Fruit fly (Drosophila melanogaster): Measurements from ENCODE around the gene phol.

The phol gene

DNA sequence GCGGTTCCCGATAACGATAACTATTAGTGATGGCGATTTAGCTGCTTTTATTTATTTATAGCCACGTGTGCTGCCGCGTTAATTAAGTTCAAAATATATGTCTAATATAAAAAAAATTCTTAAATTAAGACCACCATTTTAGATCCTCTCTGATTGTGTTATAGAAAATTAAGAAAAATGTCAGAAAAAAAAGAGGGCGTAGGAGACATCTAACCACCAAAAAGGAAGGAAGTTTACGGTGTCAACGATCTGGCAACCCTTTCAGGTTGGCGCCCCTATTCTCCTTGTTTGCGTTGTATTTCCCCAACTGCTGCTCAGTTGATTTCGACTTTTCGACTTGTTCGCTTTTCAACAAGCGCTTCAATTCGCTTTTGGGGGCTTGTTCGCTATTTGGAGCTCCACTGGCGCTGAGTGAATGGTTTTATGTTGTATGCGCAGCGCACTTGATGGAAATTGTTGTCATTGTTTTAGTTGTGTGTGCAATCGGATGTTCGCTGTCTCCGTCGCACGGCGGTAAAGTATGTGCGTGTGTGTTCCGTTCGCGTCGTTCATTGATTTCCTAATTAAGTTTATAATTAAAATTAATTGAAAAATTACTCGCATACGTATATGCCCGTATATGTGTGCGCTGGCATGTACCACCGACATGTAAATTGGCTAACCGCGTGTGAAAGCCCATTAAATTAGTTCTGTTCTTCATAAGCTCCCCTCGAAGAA, 4.9 kb upstream of the phol start, which contains the start of the genes CG3434 and CG44838:
Gene CG3434 (minus strand): TSS at position 25 of the 717 bp plus-strand sequence.
Gene CG44838 (plus strand): TSS at position 276 of the 717 bp plus-strand sequence.
- TF ChIP-seq CTCF (optimal IDR thresholded peaks at IDR 0.05) (peak in 1 of 2 experiments; percentile 20), CG8478 (optimal IDR thresholded peaks at IDR 0.05) (no peak)

DNA sequence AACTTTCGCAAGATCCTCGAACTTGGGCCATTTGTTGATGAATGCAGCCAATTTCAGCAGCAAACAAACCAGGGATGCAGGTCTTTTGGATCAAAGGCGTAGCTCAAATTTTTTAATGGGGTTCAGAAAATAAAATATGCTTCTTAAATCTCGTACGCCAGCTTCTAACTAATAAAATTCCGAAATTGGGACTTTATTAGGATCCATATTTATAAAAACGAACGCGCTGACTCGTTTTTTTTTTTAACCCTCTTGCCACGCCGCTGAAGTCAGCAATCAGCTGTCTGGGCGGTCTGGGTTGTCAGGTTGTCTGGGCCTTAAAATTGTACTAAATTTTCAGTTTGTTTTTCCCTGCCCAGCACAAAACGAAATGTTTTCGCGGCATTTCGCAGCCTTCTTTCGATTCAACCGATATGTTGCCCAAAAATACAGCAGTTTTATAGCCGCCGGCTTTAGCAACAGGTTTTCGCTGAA, 1.6 kb upstream of the phol start, which contains the start of gene CG3437:
Gene CG3437 (minus strand): TSS at position 51 of the 474 bp plus-strand sequence.
- TF ChIP-seq CG8478 (optimal IDR thresholded peaks at IDR 0.05) (no peak), CTCF (optimal IDR thresholded peaks at IDR 0.05) (no peak)

dm6 chr3L:9456389-9456788, 308 bp upstream of the phol start:
- TF ChIP-seq CTCF (optimal IDR thresholded peaks at IDR 0.05) (no peak), CG8478 (optimal IDR thresholded peaks at IDR 0.05) (no peak)

DNA sequence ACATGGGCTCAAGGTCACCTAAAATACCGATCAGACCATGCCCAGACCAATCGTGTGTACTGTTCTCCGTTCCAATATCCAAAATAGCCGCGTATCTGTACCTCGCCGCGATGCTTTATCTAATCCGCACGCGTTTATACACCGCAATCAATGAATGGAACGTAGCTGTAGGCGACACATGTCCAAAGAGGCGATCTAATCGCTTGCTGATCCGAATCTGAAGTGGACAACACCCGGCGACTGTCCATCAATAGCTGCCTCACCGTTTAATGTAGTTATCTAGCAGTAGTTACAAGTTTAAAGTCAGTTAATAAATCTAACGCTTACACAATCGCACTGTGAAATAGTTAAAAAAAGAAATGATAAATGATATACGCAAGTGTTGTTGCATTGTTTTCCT, 3.7 kb downstream of the phol start:
- no peak for TF ChIP-seq CG8478 (optimal IDR thresholded peaks at IDR 0.05)
- no peak for TF ChIP-seq CTCF (optimal IDR thresholded peaks at IDR 0.05)

DNA sequence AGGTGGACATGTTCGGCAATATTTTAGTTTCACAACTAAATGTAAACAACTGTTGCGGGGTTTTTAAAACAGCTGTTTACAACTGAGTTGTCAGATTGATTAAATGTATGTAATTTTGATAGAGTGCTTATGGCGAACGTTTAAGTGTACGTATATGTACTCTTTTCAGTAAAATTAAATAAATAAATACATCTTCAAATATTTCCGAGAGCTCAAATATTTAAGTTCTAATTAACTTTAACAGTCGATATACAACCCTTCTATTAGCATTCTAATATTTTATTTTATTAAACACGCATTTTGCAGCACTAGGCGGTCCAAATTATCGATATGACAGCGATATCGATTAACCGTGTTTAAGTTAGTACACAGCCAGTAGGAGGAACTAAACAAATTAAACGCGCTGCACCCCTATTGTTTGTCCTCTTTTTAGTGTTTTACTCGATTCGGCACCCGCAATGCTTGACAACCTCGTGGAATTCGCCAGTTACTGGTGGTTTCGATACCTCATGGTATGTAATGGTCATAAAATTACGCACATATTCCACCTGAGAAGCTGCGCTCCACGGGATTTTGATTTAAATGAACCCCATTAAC, 4.5 kb downstream of the phol start, which contains the start of the genes CG3448 and ghi:
Gene CG3448 (minus strand): TSS at position 51 of the 597 bp plus-strand sequence.
Gene ghi (plus strand): TSS at position 355 of the 597 bp plus-strand sequence.
- TF ChIP-seq CTCF (optimal IDR thresholded peaks at IDR 0.05) (no peak), CG8478 (optimal IDR thresholded peaks at IDR 0.05) (no peak)

dm6 chr3L:9447239-9447777, 8.8 kb downstream of the phol start:
- TF ChIP-seq CG8478 (optimal IDR thresholded peaks at IDR 0.05) (no peak), CTCF (optimal IDR thresholded peaks at IDR 0.05) (no peak)

DNA sequence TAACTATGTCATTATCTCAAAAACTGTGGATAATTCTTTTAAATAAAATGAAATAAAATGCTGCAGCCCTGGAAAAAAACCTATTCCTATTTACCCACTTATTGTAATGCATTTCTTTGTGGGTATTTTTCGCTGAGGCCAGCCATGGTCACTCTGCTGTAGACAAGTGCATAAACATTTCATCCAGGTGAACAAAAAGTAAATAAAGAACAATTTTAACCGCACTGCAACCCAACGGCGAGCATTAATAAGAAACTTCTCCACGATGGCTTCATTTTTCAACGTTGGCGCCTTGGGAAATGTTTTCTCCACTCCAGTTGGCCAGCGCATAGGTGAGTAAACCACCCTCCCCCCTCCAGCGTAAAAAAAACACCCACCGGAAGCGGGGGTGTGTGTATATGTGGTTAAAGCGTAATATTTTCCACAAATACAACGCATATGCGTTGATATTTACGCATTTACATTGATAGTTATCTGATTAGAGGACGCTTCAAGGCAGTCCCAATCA, 9.3 kb downstream of the phol start, which contains the start of gene CG3529:
Gene CG3529 (plus strand): TSS at position 134 of the 508 bp plus-strand sequence.
- no peak for TF ChIP-seq CTCF (optimal IDR thresholded peaks at IDR 0.05)
- no peak for TF ChIP-seq CG8478 (optimal IDR thresholded peaks at IDR 0.05)

DNA sequence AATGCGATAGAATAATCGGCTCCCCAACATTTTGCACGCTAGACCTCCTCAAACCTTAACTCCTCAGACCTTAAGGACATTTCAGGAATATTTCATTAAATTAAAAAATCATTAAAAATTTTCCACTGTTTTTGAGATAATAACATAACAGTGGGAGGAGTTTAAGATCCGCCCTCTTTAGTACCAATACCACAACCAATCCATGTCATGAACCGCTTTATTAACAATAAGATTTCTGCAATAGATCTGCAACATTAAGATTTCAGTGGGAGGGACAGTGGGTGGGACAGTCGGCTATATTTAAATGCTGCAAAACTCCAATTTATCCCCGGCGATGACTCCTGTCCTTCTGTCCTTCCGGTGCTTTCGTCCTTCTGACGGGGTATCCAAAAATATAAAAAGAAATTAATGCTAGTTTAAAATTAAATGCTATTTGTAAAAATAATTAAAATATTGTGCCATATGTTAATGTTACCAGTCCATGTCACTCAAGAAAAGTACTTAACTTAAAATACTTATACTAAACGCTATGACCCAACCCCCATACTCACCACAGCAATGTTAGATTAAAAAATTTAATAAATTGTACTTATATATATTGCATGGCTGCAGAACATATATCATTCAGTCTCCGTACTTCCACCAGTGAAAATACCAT, 13.3 kb downstream of the phol start, which contains the start of gene Srg3:
Gene Srg3 (plus strand): TSS at position 608 of the 658 bp plus-strand sequence.
- no peak for TF ChIP-seq CG8478 (optimal IDR thresholded peaks at IDR 0.05)
- TF ChIP-seq CTCF (optimal IDR thresholded peaks at IDR 0.05): peak in 1 of 2 experiments; percentile 16

- TF ChIP-seq CG8478 (optimal IDR thresholded peaks at IDR 0.05): no peak
- peak in 1 of 2 experiments; percentile 34 for TF ChIP-seq CTCF (optimal IDR thresholded peaks at IDR 0.05)
Observed at dm6 chr3L:9441907-9442479, 14.1 kb downstream of the phol start, which contains the start of the genes Bet3 and Nf-YA. TSS of gene Bet3 (minus strand) at chr3L:9442267. TSS of gene Nf-YA (minus strand) at chr3L:9442267.

DNA sequence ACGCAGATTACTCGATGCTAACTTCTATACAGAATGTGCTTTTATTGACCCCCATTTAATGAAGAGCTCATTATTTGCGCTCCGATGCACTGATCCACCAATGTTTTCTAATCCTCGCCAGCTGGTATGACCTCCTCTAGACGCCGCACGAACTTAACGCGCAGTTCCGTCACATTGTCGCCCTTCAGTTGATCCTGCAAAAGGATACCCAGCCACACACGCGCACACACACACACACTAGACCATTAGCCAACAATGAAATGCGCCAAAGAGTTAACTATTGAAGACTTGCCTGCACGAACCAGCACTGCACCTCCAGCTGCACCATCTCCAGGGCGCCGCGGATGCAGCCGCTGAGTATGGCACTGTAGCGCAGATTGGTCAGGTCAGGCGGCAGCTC, 17.2 kb downstream of the phol start:
- TF ChIP-seq CTCF (optimal IDR thresholded peaks at IDR 0.05) (no peak), CG8478 (optimal IDR thresholded peaks at IDR 0.05) (no peak)

dm6 chr3L:9435831-9436230, 20.2 kb downstream of the phol start:
- TF ChIP-seq CG8478 (optimal IDR thresholded peaks at IDR 0.05) (no peak), CTCF (optimal IDR thresholded peaks at IDR 0.05) (no peak)

- TF ChIP-seq CG8478 (optimal IDR thresholded peaks at IDR 0.05): no peak
- TF ChIP-seq CTCF (optimal IDR thresholded peaks at IDR 0.05): no peak
Observed at dm6 chr3L:9435315-9435714, 20.8 kb downstream of the phol start, which contains the start of gene CG42526. TSS of gene CG42526 (minus strand) at chr3L:9435399.

- TF ChIP-seq CG8478 (optimal IDR thresholded peaks at IDR 0.05): no peak
- TF ChIP-seq CTCF (optimal IDR thresholded peaks at IDR 0.05): no peak
Observed at dm6 chr3L:9432810-9433587, 23.1 kb downstream of the phol start.

Measured in S2 (cell line).